Fruit fly (Drosophila melanogaster): ENCODE measurements around the gene Cpr72Ec.

The Cpr72Ec gene

dm6 chr3L:16331633-16332032 lies 35.5 kb downstream of the Cpr72Ec start, which contains the start of gene retinin:
Gene retinin (plus strand): TSS chr3L:16331933.
- no peak for TF ChIP-seq noc (tag; optimal IDR thresholded peaks at IDR 0.05)

DNA sequence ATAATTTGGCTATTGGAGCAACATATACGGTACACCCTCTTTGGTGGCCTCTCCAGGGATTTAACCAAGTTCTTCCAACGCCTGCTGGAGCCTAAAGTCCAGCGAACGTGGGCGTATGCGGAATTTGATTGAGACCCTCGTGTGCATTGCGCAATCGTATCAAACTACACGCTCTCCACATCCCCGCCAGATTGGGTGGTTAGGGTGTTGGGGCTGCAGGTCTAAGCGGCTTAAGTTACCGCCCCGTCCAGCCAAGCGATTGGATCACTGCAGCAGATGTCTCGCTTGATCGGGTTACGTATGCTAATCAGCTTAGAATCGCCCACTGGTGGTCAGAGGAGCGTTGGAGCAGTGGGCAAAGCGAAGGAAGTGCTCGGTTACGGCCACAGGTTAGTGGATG lies 36.4 kb downstream of the Cpr72Ec start, which contains the start of gene CG33060:
Gene CG33060 (plus strand): TSS at position 301 of the 400 bp plus-strand sequence.
- TF ChIP-seq noc (tag; optimal IDR thresholded peaks at IDR 0.05), result no peak

- no peak for TF ChIP-seq noc (tag; optimal IDR thresholded peaks at IDR 0.05)
These were observed 37.6 kb downstream of the Cpr72Ec start, which contains the start of gene CG33061 for dm6 chr3L:16329495-16329894. Gene CG33061 (plus strand): TSS chr3L:16329795.

DNA sequence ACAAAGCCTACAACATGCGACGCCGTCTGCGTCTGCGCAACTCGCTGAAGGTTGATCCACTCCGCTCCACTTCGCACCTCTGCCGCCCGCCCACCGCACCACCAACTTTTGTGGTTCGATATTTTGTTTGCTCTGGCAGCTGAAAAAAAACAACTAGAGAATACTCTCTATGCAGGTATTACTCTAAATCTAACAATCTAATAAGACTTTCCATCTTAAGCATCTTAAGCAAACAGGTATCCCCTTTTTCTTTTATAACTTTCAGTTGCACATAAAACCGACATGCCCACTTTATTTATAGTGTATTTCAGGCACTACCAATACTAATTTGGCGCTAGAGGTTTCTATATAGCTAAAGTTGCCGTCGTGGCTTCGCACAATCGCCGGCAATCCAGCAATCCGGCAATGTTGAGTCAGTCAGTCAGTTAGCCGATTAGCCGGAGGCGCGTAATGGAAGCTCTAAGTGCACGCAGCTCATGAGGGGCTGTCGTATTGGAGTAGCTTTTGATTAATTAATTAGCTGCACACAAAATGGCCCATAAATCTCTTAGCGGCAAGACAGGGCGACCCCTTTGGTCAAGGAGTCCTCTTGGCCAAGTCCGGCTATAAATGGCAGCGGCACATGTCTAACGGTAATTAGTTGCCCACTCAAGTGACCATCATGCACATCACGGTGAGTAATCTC lies 38.8 kb downstream of the Cpr72Ec start, which contains the start of gene CG13058:
Gene CG13058 (plus strand): TSS at position 635 of the 685 bp plus-strand sequence.
- peak; percentile 75 for TF ChIP-seq noc (tag; optimal IDR thresholded peaks at IDR 0.05)

DNA sequence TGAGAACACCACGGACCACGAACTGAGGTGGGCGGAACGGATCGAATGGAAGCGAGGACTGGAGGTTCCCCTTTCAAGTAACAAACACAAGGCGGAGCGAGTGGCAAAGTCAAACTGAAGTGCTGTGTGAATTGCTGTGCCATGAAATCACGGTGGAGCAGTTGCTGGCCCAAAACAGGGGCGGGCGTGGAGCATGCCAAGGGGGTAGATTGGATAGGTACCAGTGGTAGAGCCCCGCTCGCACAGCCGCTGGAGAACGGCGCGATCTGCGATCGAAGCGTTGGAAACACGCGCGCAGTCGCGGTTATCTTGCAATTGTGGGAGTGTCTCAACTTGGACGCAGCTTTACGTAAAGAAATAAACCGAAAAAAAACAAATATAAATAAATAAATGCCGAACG lies 39.4 kb downstream of the Cpr72Ec start, which contains the start of gene CG13038:
Gene CG13038 (minus strand): TSS at position 118 of the 400 bp plus-strand sequence.
- TF ChIP-seq noc (tag; optimal IDR thresholded peaks at IDR 0.05), result no peak

dm6 chr3L:16326657-16327056 lies 40.5 kb downstream of the Cpr72Ec start, which contains the start of the genes CG13040 and CG13039:
Gene CG13040 (minus strand): TSS chr3L:16326757.
Gene CG13039 (minus strand): TSS chr3L:16326762.
- no peak for TF ChIP-seq noc (tag; optimal IDR thresholded peaks at IDR 0.05)

dm6 chr3L:16323372-16323771 lies 43.8 kb downstream of the Cpr72Ec start, which contains the start of gene CG13059:
Gene CG13059 (plus strand): TSS chr3L:16323672.
- TF ChIP-seq noc (tag; optimal IDR thresholded peaks at IDR 0.05), result no peak

- no peak for TF ChIP-seq noc (tag; optimal IDR thresholded peaks at IDR 0.05)
These were observed 46.0 kb downstream of the Cpr72Ec start, which contains the start of gene CG42718 for dm6 chr3L:16321172-16321571. Gene CG42718 (minus strand): TSS chr3L:16321272.

dm6 chr3L:16319399-16319906 lies 47.7 kb downstream of the Cpr72Ec start, which contains the start of the genes CG13041 and CG13060:
Gene CG13041 (minus strand): TSS chr3L:16319526.
Gene CG13060 (plus strand): TSS chr3L:16319856.
- no peak for TF ChIP-seq noc (tag; optimal IDR thresholded peaks at IDR 0.05)

DNA sequence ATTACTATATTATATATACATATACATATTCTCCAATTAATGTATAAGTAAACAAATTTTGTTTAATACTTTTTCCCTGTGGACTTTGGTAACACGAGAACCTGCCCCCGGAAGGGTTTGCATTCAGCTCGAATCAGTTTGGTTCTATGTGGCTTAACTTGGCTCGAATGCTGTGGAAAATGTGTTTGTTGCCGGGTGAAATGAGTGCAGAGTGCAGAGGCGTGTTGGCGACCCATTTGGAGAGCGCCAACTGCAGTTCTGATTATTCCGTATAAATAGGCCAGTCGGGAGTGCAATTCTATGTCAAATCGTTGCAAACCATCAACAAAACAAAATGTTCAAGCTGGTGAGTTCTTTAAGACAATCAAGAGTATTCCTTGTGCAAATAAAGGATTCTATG lies 49.4 kb downstream of the Cpr72Ec start, which contains the start of gene Nplp3:
Gene Nplp3 (plus strand): TSS at position 301 of the 400 bp plus-strand sequence.
- no peak for TF ChIP-seq noc (tag; optimal IDR thresholded peaks at IDR 0.05)
